Worm (Caenorhabditis elegans) whole organism, L3 larva: ENCODE data around the gene snr-4.

Experiments used
- ama-1 ChIP-seq: fragments of 150-350 bp; optimal IDR thresholded peaks from 2 replicates; lab custom pipeline; 2018
- elt-2 ChIP-seq: sonication (generic microtip); optimal IDR thresholded peaks from 2 replicates; lab custom pipeline; 2016; ENCODE audit warnings: missing genetic modification reagents, mild to moderate bottlenecking, missing genetic modification characterization, missing compliant biosample characterization
- elt-3 ChIP-seq, 3 experiments: fragments of 150-350 bp in 1 of 3; sonication (generic microtip) in 2 of 3; optimal IDR thresholded peaks; 2 replicates in 2 of 3; 4 replicates in 1 of 3; lab custom pipeline; 2014 to 2017; ENCODE audit warnings: missing biosample characterization in 3 of 3, missing genetic modification characterization in 3 of 3
- fkh-10 ChIP-seq: sonication (generic microtip); optimal IDR thresholded peaks from 2 replicates; lab custom pipeline; 2017; ENCODE audit warnings: missing biosample characterization, missing genetic modification reagents, missing genetic modification characterization
- fkh-2 ChIP-seq: fragments of 150-350 bp; optimal IDR thresholded peaks from 2 replicates; lab custom pipeline; 2014; ENCODE audit warnings: missing biosample characterization, missing genetic modification reagents, missing genetic modification characterization
- lin-39 ChIP-seq: fragments of 150-350 bp; optimal IDR thresholded peaks from 2 replicates; lab custom pipeline; 2018; ENCODE audit warnings: missing biosample characterization, missing genetic modification reagents, missing genetic modification characterization
- lsy-12 ChIP-seq: sonication (generic microtip); optimal IDR thresholded peaks from 2 replicates; lab custom pipeline; 2016; ENCODE audit warnings: mild to moderate bottlenecking, missing genetic modification characterization, missing compliant biosample characterization
- mdl-1 ChIP-seq: fragments of 150-350 bp; optimal IDR thresholded peaks from 2 replicates; lab custom pipeline; 2014; ENCODE audit warnings: missing biosample characterization, missing genetic modification characterization
- nfya-1 ChIP-seq: sonication (generic microtip); optimal IDR thresholded peaks from 2 replicates; lab custom pipeline; 2017; ENCODE audit warnings: missing genetic modification characterization, mild to moderate bottlenecking, missing compliant biosample characterization, antibody characterized with exemption, moderate library complexity; ENCODE audit not compliant: insufficient read depth
- pha-4 ChIP-seq: fragments of 150-350 bp; optimal IDR thresholded peaks from 2 replicates; lab custom pipeline; 2014; ENCODE audit warnings: missing biosample characterization, missing genetic modification reagents, missing genetic modification characterization
- pqm-1 ChIP-seq: fragments of 150-350 bp; optimal IDR thresholded peaks from 2 replicates; lab custom pipeline; 2017; ENCODE audit warnings: missing biosample characterization, missing genetic modification characterization, inconsistent platforms
- ztf-11 ChIP-seq: fragments of 150-350 bp; optimal IDR thresholded peaks from 2 replicates; lab custom pipeline; 2014; ENCODE audit warnings: missing biosample characterization, missing genetic modification characterization

DNA sequence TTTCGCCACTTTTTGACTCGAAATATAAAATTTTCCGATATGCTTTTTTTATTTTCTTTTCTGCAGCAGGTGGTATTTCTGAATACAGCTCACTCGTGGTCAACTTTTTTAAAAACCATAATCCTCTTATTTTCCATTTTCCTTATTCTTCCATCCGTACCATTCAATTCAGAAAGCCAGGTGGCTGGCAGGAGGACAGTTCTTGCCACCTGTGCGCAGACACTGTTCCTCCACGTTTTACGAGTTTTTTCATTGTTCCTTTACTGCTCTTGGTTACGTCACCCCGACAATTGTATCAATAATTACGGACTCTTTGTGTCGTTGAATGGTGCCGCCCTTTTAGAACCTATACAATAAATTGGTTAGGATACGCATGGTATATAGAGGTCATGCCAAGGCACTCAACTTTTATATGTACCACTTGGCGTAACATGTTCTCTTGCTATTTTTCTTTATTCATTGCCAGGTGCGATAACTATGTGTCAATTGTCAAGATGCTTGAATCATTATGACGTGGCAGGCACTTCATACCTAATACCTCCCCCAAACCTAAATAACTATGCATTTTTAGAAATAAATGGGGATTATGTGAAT is 26.6 kb downstream of the snr-4 start:
- TF ChIP-seq fkh-10 (GFP tag; lab: Kevin White, UChicago) (no peak), lsy-12 (tag; lab: Kevin White, UChicago) (no peak), elt-3 (tag; optimal IDR thresholded peaks at IDR 0.05; lab: Kevin White, UChicago) (no peak), pha-4 (tag; lab: Kevin White, UChicago) (peak; percentile 12), elt-2 (tag; lab: Kevin White, UChicago) (no peak), fkh-2 (tag; lab: Kevin White, UChicago) (no peak), pqm-1 (tag; lab: Kevin White, UChicago) (no peak), ztf-11 (tag; lab: Kevin White, UChicago) (no peak), ama-1 (lab: Kevin White, UChicago) (no peak), lin-39 (tag; lab: Kevin White, UChicago) (no peak), nfya-1 (tag; lab: Kevin White, UChicago) (no peak), mdl-1 (tag; lab: Kevin White, UChicago) (no peak)
